Fruit fly (Drosophila melanogaster): ENCODE results near the gene Adss.

The Adss gene

DNA sequence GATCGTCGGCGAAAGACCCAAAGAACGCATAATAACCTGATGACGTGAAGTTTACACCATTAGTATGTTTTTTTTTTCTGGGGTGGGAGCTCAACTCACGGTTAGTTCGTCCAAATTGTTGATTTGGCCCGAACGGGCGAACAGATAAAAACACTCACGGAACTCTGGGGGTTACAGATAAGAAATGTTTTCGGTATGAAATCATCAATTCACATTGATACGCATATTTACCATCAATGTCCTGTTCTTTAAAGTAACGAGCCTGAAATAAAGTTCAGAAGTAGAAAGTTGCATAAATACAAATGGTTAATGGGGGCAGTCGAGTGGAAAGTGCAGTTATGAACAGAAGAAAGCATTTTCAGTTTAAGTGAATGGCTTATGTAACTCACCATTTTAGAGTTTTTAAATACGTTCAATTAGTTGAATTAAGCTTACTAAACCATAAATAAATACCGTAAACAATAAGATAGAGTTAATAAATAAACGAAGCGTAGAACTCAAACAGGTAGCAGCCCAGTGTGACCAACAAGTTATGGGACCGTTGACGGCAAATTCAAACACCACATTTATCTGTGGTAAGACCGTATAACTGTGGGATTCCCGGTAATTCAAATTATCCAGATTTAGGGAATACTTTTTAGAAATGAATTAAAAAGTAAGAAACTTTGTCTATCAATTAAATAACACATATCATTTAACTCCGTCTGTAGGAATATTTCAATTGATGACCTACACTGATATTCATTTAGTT is 6.5 kb downstream of the Adss start, which contains the start of gene CG17272 (continued):
- peak; percentile 88 for TF ChIP-seq stwl (tag; optimal IDR thresholded peaks at IDR 0.05)
- TF ChIP-seq Blimp-1 (GFP tag; optimal IDR thresholded peaks at IDR 0.05) = no peak
- TF ChIP-seq CG8388 (GFP tag; optimal IDR thresholded peaks at IDR 0.05) = no peak
- TF ChIP-seq hbn (GFP tag; IDR thresholded peaks at IDR 0.05; ENCODE audit: partially characterized antibody) = no peak
- TF ChIP-seq CG1603 (tag; optimal IDR thresholded peaks at IDR 0.05) = peak; percentile 37
- no peak for TF ChIP-seq Ravus (GFP tag; IDR thresholded peaks at IDR 0.05)
- TF ChIP-seq mld (GFP tag; IDR thresholded peaks at IDR 0.05; ENCODE audit: partially characterized antibody) = no peak
- no peak for TF ChIP-seq toy (GFP tag; IDR thresholded peaks at IDR 0.05)
- no peak for TF ChIP-seq HmgZ (tag; optimal IDR thresholded peaks at IDR 0.05)
- no peak for TF ChIP-seq br (optimal IDR thresholded peaks at IDR 0.05)
- TF ChIP-seq CG9932 (GFP tag; IDR thresholded peaks at IDR 0.05) = no peak
- no peak for TF ChIP-seq pho (GFP tag; optimal IDR thresholded peaks at IDR 0.05)
- no peak for TF ChIP-seq CG2889 (GFP tag; IDR thresholded peaks at IDR 0.05)
- TF ChIP-seq dysf (GFP tag; IDR thresholded peaks at IDR 0.05) = no peak
- TF ChIP-seq Ada2b (GFP tag; IDR thresholded peaks at IDR 0.05) = no peak
- no peak for TF ChIP-seq Doc3 (GFP tag; IDR thresholded peaks at IDR 0.05; ENCODE audit: partially characterized antibody)
- TF ChIP-seq CG6765 (GFP tag; optimal IDR thresholded peaks at IDR 0.05) = no peak
- no peak for TF ChIP-seq Eip74EF (GFP tag; optimal IDR thresholded peaks at IDR 0.05)
- TF ChIP-seq CHES-1-like (GFP tag; optimal IDR thresholded peaks at IDR 0.05) = no peak
- TF ChIP-seq repo (GFP tag; optimal IDR thresholded peaks at IDR 0.05) = no peak
- TF ChIP-seq Scr (GFP tag; IDR thresholded peaks at IDR 0.05; ENCODE audit: partially characterized antibody) = no peak
- TF ChIP-seq CG13287 (GFP tag; IDR thresholded peaks at IDR 0.05; ENCODE audit: partially characterized antibody) = peak; percentile 34; the same call in 1 of the 2 replicates
- TF ChIP-seq Lim3 (GFP tag; IDR thresholded peaks at IDR 0.05) = no peak
- no peak for TF ChIP-seq Hr51 (GFP tag; optimal IDR thresholded peaks at IDR 0.05)
- no peak for TF ChIP-seq gcm (GFP tag; optimal IDR thresholded peaks at IDR 0.05)
- no peak for TF ChIP-seq CG18262 (tag; optimal IDR thresholded peaks at IDR 0.05)
- TF ChIP-seq NC2β (GFP tag; optimal IDR thresholded peaks at IDR 0.05) = no peak
- TF ChIP-seq Dp (GFP tag; optimal IDR thresholded peaks at IDR 0.05) = peak; percentile 57
- no peak for TF ChIP-seq CG4404 (GFP tag; IDR thresholded peaks at IDR 0.05)
- TF ChIP-seq aop (GFP tag; IDR thresholded peaks at IDR 0.05) = no peak
- no peak for TF ChIP-seq ind (GFP tag; optimal IDR thresholded peaks at IDR 0.05)
- TF ChIP-seq CG2202 (tag; optimal IDR thresholded peaks at IDR 0.05) = no peak
- TF ChIP-seq Ets97D (GFP tag; optimal IDR thresholded peaks at IDR 0.05) = peak; percentile 48
- peak; percentile 49 for TF ChIP-seq MBD-R2 (GFP tag; IDR thresholded peaks at IDR 0.05)
- TF ChIP-seq odd (GFP tag; optimal IDR thresholded peaks at IDR 0.05) = no peak
- no peak for TF ChIP-seq tup (GFP tag; optimal IDR thresholded peaks at IDR 0.05)
- TF ChIP-seq CG1024 (GFP tag; IDR thresholded peaks at IDR 0.05) = no peak
- no peak for TF ChIP-seq fru (optimal IDR thresholded peaks at IDR 0.05)
- no peak for TF ChIP-seq rib (GFP tag; IDR thresholded peaks at IDR 0.05)
- no peak for TF ChIP-seq bsh (GFP tag; optimal IDR thresholded peaks at IDR 0.05)
- TF ChIP-seq CkIIα-i1 (GFP tag; IDR thresholded peaks at IDR 0.05) = no peak
- TF ChIP-seq Poxn (GFP tag; IDR thresholded peaks at IDR 0.05) = no peak
- TF ChIP-seq Mrtf (GFP tag; IDR thresholded peaks at IDR 0.05) = no peak
- TF ChIP-seq crol (GFP tag; IDR thresholded peaks at IDR 0.05) = no peak
- TF ChIP-seq wek (GFP tag; optimal IDR thresholded peaks at IDR 0.05) = no peak
- no peak for TF ChIP-seq CG17328 (GFP tag; IDR thresholded peaks at IDR 0.05)
- peak; percentile 83 for TF ChIP-seq scrt (GFP tag; optimal IDR thresholded peaks at IDR 0.05)
- no peak for TF ChIP-seq corto (GFP tag; optimal IDR thresholded peaks at IDR 0.05)
- no peak for TF ChIP-seq Hr3 (GFP tag; optimal IDR thresholded peaks at IDR 0.05)
- TF ChIP-seq Bdp1 (GFP tag; optimal IDR thresholded peaks at IDR 0.05) = no peak
- no peak for TF ChIP-seq ftz-f1 (GFP tag; optimal IDR thresholded peaks at IDR 0.05)
